Fruit fly (Drosophila melanogaster): ENCODE results near the gene CG2938.
A peak's percentile ranks its signal among the peaks of the same experiment; 100 is the strongest.

Gene CG2938

dm6 chrX:3936174-3936573, at the start of gene CG2938, which contains the start of gene Glos:
Gene CG2938 (minus strand): TSS chrX:3936469.
Gene Glos (plus strand): TSS chrX:3936517.
- TF ChIP-seq kay (GFP tag; ENCODE audit: borderline replicate concordance), result peak; percentile 77
- TF ChIP-seq cic (GFP tag; optimal IDR thresholded peaks at IDR 0.05), result no peak

DNA sequence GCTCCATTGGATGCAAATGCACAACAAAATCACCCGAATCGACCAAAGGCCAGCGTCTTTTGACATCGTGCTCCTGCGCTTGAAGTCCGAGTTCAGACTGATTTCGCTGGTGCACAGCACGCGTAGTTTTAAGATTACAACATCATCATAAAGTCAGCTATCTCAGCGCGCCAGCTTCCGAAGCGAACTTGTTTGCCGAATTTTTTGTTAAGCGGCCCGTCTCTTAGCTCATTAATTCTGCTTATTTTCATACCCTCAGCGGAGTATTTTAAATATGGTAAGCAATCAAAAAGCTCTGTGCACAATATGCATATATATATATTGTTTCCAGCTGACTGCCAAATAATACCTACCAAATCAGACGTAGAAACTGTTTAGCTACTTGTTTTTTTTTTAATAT, 35.0 kb upstream of the CG2938 start, which contains the start of gene CG6414:
Gene CG6414, minus strand, starts transcription at position 101 of the 400 bp plus-strand sequence.
- no peak for TF ChIP-seq ovo (GFP tag; optimal IDR thresholded peaks at IDR 0.05)
- TF ChIP-seq toe (GFP tag; optimal IDR thresholded peaks at IDR 0.05), result no peak
- no peak for TF ChIP-seq tj (GFP tag; optimal IDR thresholded peaks at IDR 0.05)
- TF ChIP-seq CG12768 (GFP tag; optimal IDR thresholded peaks at IDR 0.05), result no peak
- TF ChIP-seq CG1620 (GFP tag; optimal IDR thresholded peaks at IDR 0.05), result no peak
- no peak for TF ChIP-seq Crg-1 (GFP tag; optimal IDR thresholded peaks at IDR 0.05)
- no peak for TF ChIP-seq cnc (optimal IDR thresholded peaks at IDR 0.05)
- TF ChIP-seq bab1 (GFP tag; optimal IDR thresholded peaks at IDR 0.05), result no peak
- TF ChIP-seq cic (GFP tag; optimal IDR thresholded peaks at IDR 0.05), result no peak
- TF ChIP-seq kay (GFP tag; ENCODE audit: borderline replicate concordance), result no peak
- no peak for TF ChIP-seq Mnt (GFP tag; optimal IDR thresholded peaks at IDR 0.05)
- TF ChIP-seq Clk (GFP tag; optimal IDR thresholded peaks at IDR 0.05), result no peak
- no peak for TF ChIP-seq pad (GFP tag; optimal IDR thresholded peaks at IDR 0.05)
- no peak for TF ChIP-seq CG7045 (GFP tag; optimal IDR thresholded peaks at IDR 0.05)

- peak; percentile 83 for TF ChIP-seq Mnt (GFP tag; optimal IDR thresholded peaks at IDR 0.05)
- TF ChIP-seq CG1620 (GFP tag; optimal IDR thresholded peaks at IDR 0.05), result peak; percentile 53
- TF ChIP-seq CG12768 (GFP tag; optimal IDR thresholded peaks at IDR 0.05), result peak; percentile 64
- no peak for TF ChIP-seq kay (GFP tag; ENCODE audit: borderline replicate concordance)
- peak; percentile 59 for TF ChIP-seq bab1 (GFP tag; optimal IDR thresholded peaks at IDR 0.05)
- TF ChIP-seq cic (GFP tag; optimal IDR thresholded peaks at IDR 0.05), result no peak
- TF ChIP-seq CG14711 (tag; optimal IDR thresholded peaks at IDR 0.05), result peak; percentile 34
- no peak for TF ChIP-seq CG33017 (tag; optimal IDR thresholded peaks at IDR 0.05)
- TF ChIP-seq CG7101 (tag; optimal IDR thresholded peaks at IDR 0.05), result peak; percentile 23
- TF ChIP-seq Crg-1 (GFP tag; optimal IDR thresholded peaks at IDR 0.05), result peak; percentile 26
- peak; percentile 74 for TF ChIP-seq ovo (GFP tag; optimal IDR thresholded peaks at IDR 0.05)
- peak; percentile 51 for TF ChIP-seq pad (GFP tag; optimal IDR thresholded peaks at IDR 0.05)
- TF ChIP-seq tj (GFP tag; optimal IDR thresholded peaks at IDR 0.05), result peak; percentile 60
Observed at dm6 chrX:3968346-3969044, 32.2 kb upstream of the CG2938 start, which contains the start of gene CG6428. Gene CG6428 (minus strand): TSS chrX:3968655.

DNA sequence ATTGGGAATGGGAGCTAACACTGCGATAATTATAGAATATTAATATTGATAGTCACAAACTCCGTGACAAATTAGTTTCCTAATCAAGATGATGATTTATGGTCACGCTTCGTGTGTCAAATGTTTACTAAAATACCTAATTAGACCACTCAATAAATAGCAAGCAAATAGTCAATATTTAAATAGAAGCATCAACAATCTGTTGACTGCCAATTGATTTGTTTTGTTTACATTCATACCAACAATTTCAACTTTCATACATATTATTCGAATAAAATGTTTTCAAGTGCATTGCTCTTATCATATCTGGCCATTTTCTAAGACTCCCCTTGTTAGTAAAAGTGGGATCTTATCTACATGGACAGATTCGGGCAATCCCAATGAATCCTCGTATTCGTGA, 31.3 kb upstream of the CG2938 start:
- TF ChIP-seq Hr96 (GFP tag; optimal IDR thresholded peaks at IDR 0.05), result no peak
- TF ChIP-seq CG7101 (tag; optimal IDR thresholded peaks at IDR 0.05), result peak; percentile 55
- TF ChIP-seq Crg-1 (GFP tag; optimal IDR thresholded peaks at IDR 0.05), result peak; percentile 10

- TF ChIP-seq CG11617 (GFP tag; optimal IDR thresholded peaks at IDR 0.05) (peak; percentile 23), pad (GFP tag; optimal IDR thresholded peaks at IDR 0.05) (peak; percentile 25), cic (GFP tag; optimal IDR thresholded peaks at IDR 0.05) (peak; percentile 31), toe (GFP tag; optimal IDR thresholded peaks at IDR 0.05) (no peak), Mnt (GFP tag; optimal IDR thresholded peaks at IDR 0.05) (peak; percentile 27), Hr96 (GFP tag; optimal IDR thresholded peaks at IDR 0.05) (no peak), ovo (GFP tag; optimal IDR thresholded peaks at IDR 0.05) (no peak), bab1 (GFP tag; optimal IDR thresholded peaks at IDR 0.05) (peak; percentile 44), tj (GFP tag; optimal IDR thresholded peaks at IDR 0.05) (peak; percentile 52), Clk (GFP tag; optimal IDR thresholded peaks at IDR 0.05) (no peak)
Observed at dm6 chrX:3964965-3965420, 28.7 kb upstream of the CG2938 start, which contains the start of gene lva. Gene lva (minus strand): TSS chrX:3965327.

- TF ChIP-seq CG1620 (GFP tag; optimal IDR thresholded peaks at IDR 0.05), result no peak
- no peak for TF ChIP-seq cnc (optimal IDR thresholded peaks at IDR 0.05)
- peak; percentile 65 for TF ChIP-seq pad (GFP tag; optimal IDR thresholded peaks at IDR 0.05)
- TF ChIP-seq CG7045 (GFP tag; optimal IDR thresholded peaks at IDR 0.05), result no peak
- peak; percentile 46 for TF ChIP-seq kay (GFP tag; ENCODE audit: borderline replicate concordance)
- peak; percentile 29 for TF ChIP-seq CG7101 (tag; optimal IDR thresholded peaks at IDR 0.05)
Observed at dm6 chrX:3950199-3950645, 14.0 kb upstream of the CG2938 start.

DNA sequence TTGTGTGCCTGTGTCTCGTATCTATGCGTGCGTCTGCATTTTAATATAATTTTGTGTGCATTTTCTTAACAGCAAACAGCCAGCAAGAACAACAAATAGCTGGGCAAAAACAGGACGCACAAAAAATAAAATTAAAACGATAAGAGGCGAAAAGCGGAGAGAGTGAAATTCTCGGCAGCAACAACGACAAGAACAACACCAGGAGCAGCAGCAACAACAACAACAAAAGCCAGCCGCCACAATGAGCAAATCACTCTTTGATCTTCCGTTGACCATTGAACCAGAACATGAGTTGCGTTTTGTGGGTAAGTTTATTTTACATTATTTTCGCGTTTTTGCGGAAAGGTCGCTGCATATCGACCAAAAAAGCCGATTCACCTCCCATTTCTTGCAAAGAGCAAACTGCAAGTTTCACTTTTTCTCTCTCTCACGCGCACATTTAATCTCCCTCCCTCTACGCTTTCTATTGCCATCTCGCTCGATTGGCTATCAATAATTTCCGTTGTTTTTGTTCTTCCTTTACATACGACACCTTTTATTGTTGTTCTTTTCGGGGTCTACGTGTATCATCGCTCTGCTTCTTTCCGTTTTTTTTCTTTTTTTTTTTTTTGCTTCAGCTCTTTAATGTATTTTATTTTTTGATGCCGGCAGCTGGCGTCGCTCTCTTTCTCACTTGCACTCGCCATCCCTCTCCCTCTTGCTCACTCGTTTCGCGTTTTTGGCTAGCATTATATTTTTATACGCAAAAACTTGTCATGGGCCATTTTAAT, 13.3 kb upstream of the CG2938 start:
- TF ChIP-seq bab1 (GFP tag; optimal IDR thresholded peaks at IDR 0.05) (no peak), Hr96 (GFP tag; optimal IDR thresholded peaks at IDR 0.05) (peak; percentile 6), Crg-1 (GFP tag; optimal IDR thresholded peaks at IDR 0.05) (peak; percentile 5), cic (GFP tag; optimal IDR thresholded peaks at IDR 0.05) (no peak), tj (GFP tag; optimal IDR thresholded peaks at IDR 0.05) (peak; percentile 68), cnc (optimal IDR thresholded peaks at IDR 0.05) (peak in 1 of 2 experiments; percentile 36)
